Worm (Caenorhabditis elegans) whole organism, L2 larva: Measurements from ENCODE around the gene W08F4.10.

Experiments used
- C34F6.9 ChIP-seq: fragments of 150-350 bp; optimal IDR thresholded peaks from 2 replicates; lab custom pipeline; 2014; ENCODE audit warnings: missing biosample characterization, missing genetic modification characterization
- ZK546.5 ChIP-seq: sonication (generic microtip); optimal IDR thresholded peaks from 2 replicates; lab custom pipeline; 2017; ENCODE audit warnings: missing biosample characterization, missing genetic modification characterization
- alr-1 ChIP-seq: fragments of 150-350 bp; optimal IDR thresholded peaks from 2 replicates; lab custom pipeline; 2014; ENCODE audit warnings: missing biosample characterization, missing genetic modification characterization
- aly-2 ChIP-seq: fragments of 150-350 bp; optimal IDR thresholded peaks from 2 replicates; lab custom pipeline; 2014; ENCODE audit warnings: missing biosample characterization, missing genetic modification characterization
- ama-1 ChIP-seq: fragments of 150-350 bp; optimal IDR thresholded peaks from 2 replicates; lab custom pipeline; 2018; ENCODE audit warnings: inconsistent platforms
- blmp-1 ChIP-seq: sonication (generic microtip); optimal IDR thresholded peaks from 2 replicates; lab custom pipeline; 2017; ENCODE audit warnings: missing genetic modification characterization, mild to moderate bottlenecking, missing compliant biosample characterization, antibody characterized with exemption, moderate library complexity; ENCODE audit not compliant: insufficient read depth
- ceh-16 ChIP-seq: fragments of 150-350 bp; optimal IDR thresholded peaks from 2 replicates; lab custom pipeline; 2014; ENCODE audit warnings: missing biosample characterization, missing genetic modification characterization
- ceh-82 ChIP-seq: fragments of 150-350 bp; optimal IDR thresholded peaks from 2 replicates; lab custom pipeline; 2014; ENCODE audit warnings: missing biosample characterization, missing genetic modification characterization
- crh-2 ChIP-seq: sonication (generic microtip); optimal IDR thresholded peaks from 2 replicates; lab custom pipeline; 2017; ENCODE audit warnings: missing biosample characterization, missing genetic modification characterization
- dmd-4 ChIP-seq: sonication (generic microtip); optimal IDR thresholded peaks from 2 replicates; lab custom pipeline; 2017; ENCODE audit warnings: missing biosample characterization, missing genetic modification characterization
- elt-3 ChIP-seq: sonication (generic microtip); optimal IDR thresholded peaks from 2 replicates; lab custom pipeline; 2017; ENCODE audit warnings: missing biosample characterization, missing genetic modification characterization
- fos-1 ChIP-seq: fragments of 150-350 bp; optimal IDR thresholded peaks from 2 replicates; lab custom pipeline; 2014; ENCODE audit warnings: missing biosample characterization, missing genetic modification characterization
- gmeb-1 ChIP-seq: fragments of 150-350 bp; optimal IDR thresholded peaks from 2 replicates; lab custom pipeline; 2014; ENCODE audit warnings: missing biosample characterization, missing genetic modification characterization
- lin-13 ChIP-seq: fragments of 150-350 bp; optimal IDR thresholded peaks from 2 replicates; lab custom pipeline; 2014; ENCODE audit warnings: missing biosample characterization, missing genetic modification reagents, missing genetic modification characterization
- lin-39 ChIP-seq: fragments of 150-350 bp; optimal IDR thresholded peaks from 2 replicates; lab custom pipeline; 2014; ENCODE audit warnings: missing biosample characterization, missing genetic modification reagents, missing genetic modification characterization
- lsy-2 ChIP-seq, 2 experiments: fragments of 150-350 bp in 1 of 2; sonication (generic microtip) in 1 of 2; optimal IDR thresholded peaks; 2 replicates each; lab custom pipeline; 2014 to 2017; ENCODE audit warnings: missing biosample characterization in 2 of 2, missing genetic modification characterization in 2 of 2
- mdl-1 ChIP-seq, 2 experiments: fragments of 150-350 bp in 1 of 2; sonication (generic microtip) in 1 of 2; optimal IDR thresholded peaks; 2 replicates each; lab custom pipeline; 2017; ENCODE audit warnings: missing biosample characterization in 2 of 2, missing genetic modification characterization in 2 of 2
- nhr-10 ChIP-seq: sonication (generic microtip); optimal IDR thresholded peaks from 2 replicates; lab custom pipeline; 2017; ENCODE audit warnings: missing biosample characterization, missing genetic modification characterization
- nhr-11 ChIP-seq: fragments of 150-350 bp; optimal IDR thresholded peaks from 2 replicates; lab custom pipeline; 2014; ENCODE audit warnings: missing biosample characterization, missing genetic modification characterization
- nhr-12 ChIP-seq: fragments of 150-350 bp; optimal IDR thresholded peaks from 2 replicates; lab custom pipeline; 2014; ENCODE audit warnings: missing biosample characterization, missing genetic modification characterization
- nhr-129 ChIP-seq: fragments of 150-350 bp; optimal IDR thresholded peaks from 2 replicates; lab custom pipeline; 2014; ENCODE audit warnings: missing biosample characterization, missing genetic modification characterization
- nhr-21 ChIP-seq: fragments of 150-350 bp; optimal IDR thresholded peaks from 2 replicates; lab custom pipeline; 2014; ENCODE audit warnings: missing biosample characterization, missing genetic modification characterization
- nhr-23 ChIP-seq: fragments of 150-350 bp; optimal IDR thresholded peaks from 2 replicates; lab custom pipeline; 2014; ENCODE audit warnings: missing biosample characterization, missing genetic modification reagents, missing genetic modification characterization
- nhr-237 ChIP-seq: fragments of 150-350 bp; optimal IDR thresholded peaks from 2 replicates; lab custom pipeline; 2014; ENCODE audit warnings: missing biosample characterization, missing genetic modification characterization
- nhr-25 ChIP-seq: fragments of 150-350 bp; sonication (generic microtip); optimal IDR thresholded peaks from 3 replicates; lab custom pipeline; 2014; ENCODE audit warnings: missing biosample characterization, missing genetic modification characterization
- nhr-6 ChIP-seq: fragments of 150-350 bp; optimal IDR thresholded peaks from 2 replicates; lab custom pipeline; 2014; ENCODE audit warnings: missing biosample characterization, missing genetic modification characterization
- nhr-77 ChIP-seq: fragments of 150-350 bp; optimal IDR thresholded peaks from 2 replicates; lab custom pipeline; 2014; ENCODE audit warnings: missing biosample characterization, missing genetic modification characterization
- peb-1 ChIP-seq: fragments of 150-350 bp; optimal IDR thresholded peaks from 2 replicates; lab custom pipeline; 2014; ENCODE audit warnings: missing biosample characterization, missing genetic modification characterization
- sem-4 ChIP-seq: fragments of 150-350 bp; optimal IDR thresholded peaks from 2 replicates; lab custom pipeline; 2014; ENCODE audit warnings: missing biosample characterization, missing genetic modification reagents, missing genetic modification characterization
- skn-1 ChIP-seq: sonication (generic microtip); optimal IDR thresholded peaks from 2 replicates; lab custom pipeline; 2017; ENCODE audit warnings: missing biosample characterization, missing genetic modification characterization
- sma-3 ChIP-seq: sonication (generic microtip); optimal IDR thresholded peaks from 2 replicates; lab custom pipeline; 2016; ENCODE audit warnings: missing genetic modification reagents, missing genetic modification characterization, missing compliant biosample characterization
- sma-9 ChIP-seq, 2 experiments: fragments of 150-350 bp in 1 of 2; sonication (generic microtip) in 1 of 2; optimal IDR thresholded peaks; 2 replicates each; lab custom pipeline; 2014 to 2016; ENCODE audit warnings: missing genetic modification characterization in 2 of 2, mild to moderate bottlenecking in 1 of 2, missing biosample characterization in 1 of 2, missing compliant biosample characterization in 1 of 2, missing genetic modification reagents in 1 of 2, moderate library complexity in 1 of 2
- snpc-4 ChIP-seq: fragments of 150-350 bp; optimal IDR thresholded peaks from 2 replicates; lab custom pipeline; 2014; ENCODE audit warnings: missing biosample characterization, missing genetic modification characterization
- unc-55 ChIP-seq: fragments of 150-350 bp; sonication (generic microtip); optimal IDR thresholded peaks from 3 replicates; lab custom pipeline; 2014; ENCODE audit warnings: missing biosample characterization, missing genetic modification reagents, missing genetic modification characterization
- zag-1 ChIP-seq: fragments of 150-350 bp; optimal IDR thresholded peaks from 2 replicates; lab custom pipeline; 2014; ENCODE audit warnings: missing biosample characterization, missing genetic modification characterization
- ztf-1 ChIP-seq: fragments of 200-800 bp; sonication (Bioruptor generic); conservative IDR thresholded peaks from 2 replicates; pipeline ENCODE4 v1.3.6; 2022; ENCODE audit warnings: missing genetic modification characterization, missing compliant biosample characterization
- ztf-11 ChIP-seq: sonication (generic microtip); optimal IDR thresholded peaks from 2 replicates; lab custom pipeline; 2017; ENCODE audit warnings: missing biosample characterization, missing genetic modification characterization
- ztf-4 ChIP-seq: fragments of 150-350 bp; optimal IDR thresholded peaks from 2 replicates; lab custom pipeline; 2014; ENCODE audit warnings: missing biosample characterization, missing genetic modification characterization

The W08F4.10 gene

ce11 chrII:581983-582382 lies 9.0 kb downstream of the W08F4.10 start:
- TF ChIP-seq nhr-237 (no peak), sem-4 (tag; lab: Kevin White, UChicago) (no peak), mdl-1 (tag; optimal IDR thresholded peaks at IDR 0.05; lab: Kevin White, UChicago) (no peak), ZK546.5 (no peak), C34F6.9 (tag; lab: Kevin White, UChicago) (no peak), lin-13 (GFP tag; lab: Kevin White, UChicago) (no peak), snpc-4 (no peak), zag-1 (no peak), nhr-11 (tag; lab: Kevin White, UChicago) (no peak), aly-2 (tag; lab: Kevin White, UChicago) (no peak), unc-55 (no peak), skn-1 (no peak), nhr-21 (tag; lab: Kevin White, UChicago) (no peak), peb-1 (no peak)
- TF ChIP-seq, all 48 proteins: peak for 0

DNA sequence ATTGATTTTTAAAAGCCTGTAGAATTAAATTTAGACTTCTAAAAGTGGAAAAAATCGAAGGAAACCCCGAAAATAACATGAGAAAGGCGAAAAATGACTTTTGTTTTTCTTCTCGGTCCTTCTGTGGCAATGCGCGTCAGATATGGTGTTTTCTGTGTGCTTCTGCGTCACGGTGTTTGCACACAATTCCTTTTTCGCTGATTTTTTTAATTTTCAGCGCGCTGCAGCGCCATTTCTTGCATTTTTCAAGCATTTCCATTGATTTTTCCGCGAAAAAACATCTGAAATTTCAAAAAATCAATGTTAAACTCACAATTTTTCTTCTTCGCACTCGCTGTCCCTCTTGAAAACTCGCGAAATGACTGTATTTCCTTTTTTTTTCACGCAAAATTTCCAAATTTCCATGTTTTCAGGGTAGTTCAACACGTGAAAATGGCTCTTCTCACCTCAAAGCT lies 10.8 kb downstream of the W08F4.10 start, which contains the start of the genes cdc-37 and W08F4.3:
Gene cdc-37 (minus strand): TSS at position 405 of the 455 bp plus-strand sequence.
Gene W08F4.3 (plus strand): TSS at position 414 of the 455 bp plus-strand sequence.
- TF ChIP-seq blmp-1 (tag; lab: Kevin White, UChicago) (no peak), lsy-2 (tag; optimal IDR thresholded peaks at IDR 0.05; lab: Kevin White, UChicago) (peak in 1 of 2 experiments; percentile 10), nhr-129 (tag; lab: Kevin White, UChicago) (peak; percentile 14), fos-1 (tag; lab: Kevin White, UChicago) (no peak), gmeb-1 (tag; lab: Kevin White, UChicago) (peak; percentile 23), alr-1 (tag; lab: Kevin White, UChicago) (no peak), C34F6.9 (tag; lab: Kevin White, UChicago) (peak; percentile 19), sma-3 (GFP tag; lab: Kevin White, UChicago) (no peak), unc-55 (peak; percentile 20), ceh-82 (tag; lab: Kevin White, UChicago) (no peak), nhr-21 (tag; lab: Kevin White, UChicago) (no peak), nhr-23 (tag; lab: Kevin White, UChicago) (no peak)
- TF ChIP-seq, all 48 proteins: peak for 5

DNA sequence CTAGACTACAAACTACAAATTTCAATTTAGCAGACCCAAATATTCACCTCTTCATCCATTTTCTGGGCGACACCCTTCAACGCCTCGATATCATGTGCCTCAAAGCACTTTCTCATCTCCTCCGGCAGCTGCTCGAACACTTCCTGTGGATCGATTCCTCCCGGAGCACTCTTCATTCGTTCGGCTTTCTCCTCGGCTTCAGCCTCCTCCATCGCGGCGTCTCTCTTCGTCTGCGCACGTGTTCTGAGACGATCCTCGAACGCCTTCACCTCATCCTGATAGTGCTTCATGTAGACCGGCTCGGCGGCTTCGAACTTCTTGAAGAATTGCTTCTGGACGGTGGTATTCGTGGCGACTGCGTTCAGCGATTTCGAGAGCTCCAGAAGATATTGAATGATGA lies 12.2 kb downstream of the W08F4.10 start:
- no peak for TF ChIP-seq nhr-77
- no peak for TF ChIP-seq ztf-4 (tag; lab: Kevin White, UChicago)
- TF ChIP-seq nhr-6 (tag; lab: Kevin White, UChicago), result no peak
- TF ChIP-seq ceh-16 (tag; lab: Kevin White, UChicago), result no peak
- no peak for TF ChIP-seq ZK546.5
- TF ChIP-seq ztf-11 (tag; lab: Kevin White, UChicago), result no peak
- no peak for TF ChIP-seq elt-3 (tag; lab: Kevin White, UChicago)
- TF ChIP-seq nhr-12, result no peak

- TF ChIP-seq nhr-25, result no peak
- TF ChIP-seq crh-2 (tag; lab: Kevin White, UChicago), result no peak
- TF ChIP-seq lin-39 (tag; lab: Kevin White, UChicago), result no peak
- TF ChIP-seq nhr-10, result no peak
- TF ChIP-seq dmd-4 (tag; lab: Kevin White, UChicago), result no peak
- TF ChIP-seq snpc-4, result no peak
- no peak for TF ChIP-seq mdl-1 (tag; optimal IDR thresholded peaks at IDR 0.05; lab: Kevin White, UChicago)
- TF ChIP-seq lsy-2 (tag; optimal IDR thresholded peaks at IDR 0.05; lab: Kevin White, UChicago), result no peak
- TF ChIP-seq nhr-11 (tag; lab: Kevin White, UChicago), result no peak
- TF ChIP-seq ceh-16 (tag; lab: Kevin White, UChicago), result no peak
- no peak for TF ChIP-seq ztf-1
- TF ChIP-seq elt-3 (tag; lab: Kevin White, UChicago), result no peak
- TF ChIP-seq nhr-237, result no peak
- no peak for TF ChIP-seq blmp-1 (tag; lab: Kevin White, UChicago)
- no peak for TF ChIP-seq nhr-129 (tag; lab: Kevin White, UChicago)
- no peak for TF ChIP-seq sma-9 (GFP tag; optimal IDR thresholded peaks at IDR 0.05; lab: Kevin White, UChicago)
- no peak for TF ChIP-seq sma-9 (tag; optimal IDR thresholded peaks at IDR 0.05; lab: Kevin White, UChicago)
- TF ChIP-seq ama-1 (lab: Kevin White, UChicago), result no peak
Measured at ce11 chrII:577632-578031, 13.4 kb downstream of the W08F4.10 start, which contains the start of gene W08F4.7. Gene W08F4.7, minus strand, starts transcription at chrII:577732.
